Worm (Caenorhabditis elegans) whole organism, L1 larva: ENCODE measurements around the gene qns-1.
A peak's percentile ranks its signal among the peaks of the same experiment; 100 is the strongest.

ENCODE experiments used
- C04F5.9 ChIP-seq: sonication (generic microtip); optimal IDR thresholded peaks from 2 replicates; lab custom pipeline; 2016; ENCODE audit warnings: missing genetic modification characterization, missing compliant biosample characterization
- C16A3.4 ChIP-seq: fragments of 150-350 bp; optimal IDR thresholded peaks from 2 replicates; lab custom pipeline; 2014; ENCODE audit warnings: missing biosample characterization, missing genetic modification characterization
- C34B4.2 ChIP-seq: sonication (generic microtip); optimal IDR thresholded peaks from 2 replicates; lab custom pipeline; 2017; ENCODE audit warnings: mild to moderate bottlenecking, missing genetic modification characterization, missing compliant biosample characterization
- Y116A8C.19 ChIP-seq: sonication (generic microtip); optimal IDR thresholded peaks from 2 replicates; lab custom pipeline; 2016; ENCODE audit warnings: missing compliant biosample characterization, missing genetic modification characterization, borderline replicate concordance
- aha-1 ChIP-seq: fragments of 150-350 bp; optimal IDR thresholded peaks from 2 replicates; lab custom pipeline; 2014; ENCODE audit warnings: missing biosample characterization, missing genetic modification characterization
- alr-1 ChIP-seq: fragments of 200-800 bp; sonication (Bioruptor generic); optimal IDR thresholded peaks from 2 replicates; lab custom pipeline; 2018; ENCODE audit warnings: borderline replicate concordance, mild to moderate bottlenecking, missing genetic modification characterization, missing compliant biosample characterization
- aly-2 ChIP-seq: fragments of 150-350 bp; optimal IDR thresholded peaks from 2 replicates; lab custom pipeline; 2014; ENCODE audit warnings: missing biosample characterization, missing genetic modification characterization
- blmp-1 ChIP-seq: fragments of 150-350 bp; optimal IDR thresholded peaks from 2 replicates; lab custom pipeline; 2014; ENCODE audit warnings: missing biosample characterization, missing genetic modification characterization
- ceh-90 ChIP-seq: sonication (generic microtip); optimal IDR thresholded peaks from 2 replicates; lab custom pipeline; 2016; ENCODE audit warnings: missing genetic modification characterization, missing compliant biosample characterization
- ces-1 ChIP-seq: fragments of 150-350 bp; optimal IDR thresholded peaks from 2 replicates; lab custom pipeline; 2014; ENCODE audit warnings: missing biosample characterization, missing genetic modification reagents, missing genetic modification characterization
- efl-1 ChIP-seq, 4 experiments: fragments of 150-350 bp; optimal IDR thresholded peaks in 3 of 4; peaks in 1 of 4; 1 replicate in 1 of 4; 2 replicates in 3 of 4; lab custom pipeline; 2014; ENCODE audit warnings: missing biosample characterization in 2 of 4, missing genetic modification characterization in 2 of 4, missing genetic modification reagents in 2 of 4
- efl-3 ChIP-seq: fragments of 200-800 bp; sonication (Bioruptor generic); optimal IDR thresholded peaks from 2 replicates; lab custom pipeline; 2018; ENCODE audit warnings: mild to moderate bottlenecking, missing genetic modification characterization, missing compliant biosample characterization
- egl-13 ChIP-seq: sonication (generic microtip); optimal IDR thresholded peaks from 2 replicates; lab custom pipeline; 2016; ENCODE audit warnings: missing genotype, missing genetic modification reagents, missing genetic modification characterization, missing compliant biosample characterization
- egl-27 ChIP-seq, 2 experiments: fragments of 150-350 bp in 1 of 2; sonication (generic microtip); optimal IDR thresholded peaks; 3 replicates each; lab custom pipeline; 2017 to 2018; ENCODE audit warnings: missing biosample characterization in 2 of 2, missing genetic modification characterization in 2 of 2, missing genetic modification reagents in 2 of 2
- elt-3 ChIP-seq, 6 experiments: fragments of 150-350 bp in 1 of 6; sonication (generic microtip); optimal IDR thresholded peaks; 2 replicates each; lab custom pipeline; 2017 to 2018; ENCODE audit warnings: missing biosample characterization in 6 of 6, missing genetic modification characterization in 6 of 6, inconsistent platforms in 1 of 6
- ets-5 ChIP-seq: fragments of 200-800 bp; sonication (Bioruptor generic); IDR thresholded peaks from 2 replicates; pipeline ENCODE4 v1.3.6; 2022; ENCODE audit warnings: missing genetic modification characterization, missing compliant biosample characterization
- fkh-4 ChIP-seq: sonication (generic microtip); optimal IDR thresholded peaks from 2 replicates; lab custom pipeline; 2016; ENCODE audit warnings: missing compliant biosample characterization, missing genetic modification characterization, borderline replicate concordance
- fos-1 ChIP-seq: fragments of 150-350 bp; optimal IDR thresholded peaks from 2 replicates; lab custom pipeline; 2014; ENCODE audit warnings: missing biosample characterization, missing genetic modification characterization
- grh-1 ChIP-seq: fragments of 200-800 bp; sonication (Bioruptor generic); IDR thresholded peaks from 2 replicates; pipeline ENCODE4 v1.3.6; 2022; ENCODE audit warnings: missing genetic modification reagents, missing genetic modification characterization, missing compliant biosample characterization
- hlh-4 ChIP-seq: sonication (generic microtip); optimal IDR thresholded peaks from 2 replicates; lab custom pipeline; 2016; ENCODE audit warnings: mild to moderate bottlenecking, missing genetic modification characterization, missing compliant biosample characterization
- irx-1 ChIP-seq: sonication (generic microtip); optimal IDR thresholded peaks from 2 replicates; lab custom pipeline; 2016; ENCODE audit warnings: missing genetic modification characterization, missing compliant biosample characterization
- isw-1 ChIP-seq: fragments of 200-800 bp; sonication (Bioruptor generic); IDR thresholded peaks from 2 replicates; pipeline ENCODE4 v1.3.6; 2022; ENCODE audit warnings: missing genetic modification characterization, missing compliant biosample characterization
- lin-13 ChIP-seq: fragments of 150-350 bp; optimal IDR thresholded peaks from 2 replicates; lab custom pipeline; 2014; ENCODE audit warnings: missing biosample characterization, missing genetic modification reagents, missing genetic modification characterization
- lin-14 ChIP-seq: fragments of 200-800 bp; sonication (Bioruptor generic); optimal IDR thresholded peaks from 2 replicates; lab custom pipeline; 2018; ENCODE audit warnings: mild to moderate bottlenecking, missing genetic modification characterization, moderate library complexity, missing compliant biosample characterization
- lin-15B ChIP-seq: fragments of 150-350 bp; sonication (generic microtip); optimal IDR thresholded peaks from 3 replicates; lab custom pipeline; 2014; ENCODE audit warnings: missing biosample characterization, missing genetic modification characterization
- lin-39 ChIP-seq: fragments of 150-350 bp; optimal IDR thresholded peaks from 2 replicates; lab custom pipeline; 2014; ENCODE audit warnings: missing biosample characterization, missing genetic modification reagents, missing genetic modification characterization
- lir-3 ChIP-seq: sonication (generic microtip); optimal IDR thresholded peaks from 2 replicates; lab custom pipeline; 2016; ENCODE audit warnings: mild to moderate bottlenecking, missing genetic modification characterization, moderate library complexity, missing compliant biosample characterization; ENCODE audit not compliant: poor library complexity
- mef-2 ChIP-seq: fragments of 150-350 bp; optimal IDR thresholded peaks from 2 replicates; lab custom pipeline; 2014; ENCODE audit warnings: missing biosample characterization, missing genetic modification characterization
- mep-1 ChIP-seq: fragments of 150-350 bp; optimal IDR thresholded peaks from 2 replicates; lab custom pipeline; 2014; ENCODE audit warnings: missing biosample characterization, missing genetic modification characterization
- nhr-11 ChIP-seq: fragments of 150-350 bp; optimal IDR thresholded peaks from 2 replicates; lab custom pipeline; 2014; ENCODE audit warnings: missing biosample characterization, missing genetic modification characterization
- nhr-19 ChIP-seq: fragments of 200-800 bp; sonication (Bioruptor generic); conservative IDR thresholded peaks from 2 replicates; pipeline ENCODE4 v1.3.6; 2022; ENCODE audit warnings: missing genetic modification characterization, missing compliant biosample characterization
- nhr-20 ChIP-seq: sonication (generic microtip); optimal IDR thresholded peaks from 2 replicates; lab custom pipeline; 2016; ENCODE audit warnings: mild to moderate bottlenecking, missing genetic modification characterization, missing compliant biosample characterization
- nhr-237 ChIP-seq: fragments of 150-350 bp; optimal IDR thresholded peaks from 2 replicates; lab custom pipeline; 2014; ENCODE audit warnings: missing biosample characterization, missing genetic modification characterization
- nhr-28 ChIP-seq: fragments of 150-350 bp; optimal IDR thresholded peaks from 2 replicates; lab custom pipeline; 2014; ENCODE audit warnings: missing biosample characterization, missing genetic modification characterization
- nhr-47 ChIP-seq: sonication (generic microtip); optimal IDR thresholded peaks from 2 replicates; lab custom pipeline; 2016; ENCODE audit warnings: mild to moderate bottlenecking, missing genetic modification characterization, moderate library complexity, missing compliant biosample characterization
- nhr-71 ChIP-seq: sonication (generic microtip); optimal IDR thresholded peaks from 2 replicates; lab custom pipeline; 2016; ENCODE audit warnings: mild to moderate bottlenecking, missing genetic modification characterization, moderate library complexity, missing compliant biosample characterization
- nhr-84 ChIP-seq: sonication (generic microtip); optimal IDR thresholded peaks from 2 replicates; lab custom pipeline; 2017; ENCODE audit warnings: missing biosample characterization, missing genetic modification characterization
- pag-3 ChIP-seq: sonication (generic microtip); optimal IDR thresholded peaks from 2 replicates; lab custom pipeline; 2017; ENCODE audit warnings: missing genetic modification characterization, mild to moderate bottlenecking, missing compliant biosample characterization, antibody characterized with exemption, borderline replicate concordance; ENCODE audit not compliant: insufficient read depth
- pqm-1 ChIP-seq: sonication (generic microtip); optimal IDR thresholded peaks from 3 replicates; lab custom pipeline; 2017; ENCODE audit warnings: missing biosample characterization, missing genetic modification characterization
- rnt-1 ChIP-seq: sonication (generic microtip); optimal IDR thresholded peaks from 2 replicates; lab custom pipeline; 2016; ENCODE audit warnings: mild to moderate bottlenecking, missing genetic modification characterization, moderate library complexity, missing compliant biosample characterization
- snpc-4 ChIP-seq: fragments of 150-350 bp; optimal IDR thresholded peaks from 2 replicates; lab custom pipeline; 2014; ENCODE audit warnings: missing biosample characterization, missing genetic modification characterization
- sox-4 ChIP-seq: sonication (generic microtip); optimal IDR thresholded peaks from 2 replicates; lab custom pipeline; 2016; ENCODE audit warnings: missing genetic modification characterization, missing compliant biosample characterization
- sptf-1 ChIP-seq: fragments of 150-350 bp; optimal IDR thresholded peaks from 2 replicates; lab custom pipeline; 2014; ENCODE audit warnings: missing biosample characterization, missing genetic modification characterization
- sup-37 ChIP-seq: fragments of 200-800 bp; sonication (Bioruptor generic); optimal IDR thresholded peaks from 2 replicates; lab custom pipeline; 2018; ENCODE audit warnings: mild to moderate bottlenecking, missing genetic modification characterization, missing compliant biosample characterization
- tbx-2 ChIP-seq: sonication (generic microtip); optimal IDR thresholded peaks from 2 replicates; lab custom pipeline; 2016; ENCODE audit warnings: missing genetic modification characterization, missing compliant biosample characterization
- unc-130 ChIP-seq: fragments of 150-350 bp; optimal IDR thresholded peaks from 2 replicates; lab custom pipeline; 2017; ENCODE audit warnings: missing biosample characterization, missing genetic modification characterization, inconsistent platforms
- unc-30 ChIP-seq: sonication (generic microtip); optimal IDR thresholded peaks from 2 replicates; lab custom pipeline; 2017; ENCODE audit warnings: missing biosample characterization, missing genetic modification characterization
- unc-62 ChIP-seq: fragments of 150-350 bp; optimal IDR thresholded peaks from 2 replicates; lab custom pipeline; 2014; ENCODE audit warnings: missing biosample characterization, missing genetic modification reagents, missing genetic modification characterization
- unc-86 ChIP-seq: sonication (generic microtip); optimal IDR thresholded peaks from 2 replicates; lab custom pipeline; 2016; ENCODE audit warnings: missing genetic modification characterization, missing compliant biosample characterization
- zag-1 ChIP-seq: fragments of 150-350 bp; optimal IDR thresholded peaks from 2 replicates; lab custom pipeline; 2014; ENCODE audit warnings: missing biosample characterization, missing genetic modification characterization
- zip-4 ChIP-seq: fragments of 200-800 bp; sonication (Bioruptor generic); optimal IDR thresholded peaks from 2 replicates; lab custom pipeline; 2018; ENCODE audit warnings: mild to moderate bottlenecking, missing genetic modification characterization, moderate library complexity, missing compliant biosample characterization
- ztf-11 ChIP-seq, 2 experiments: sonication (generic microtip); optimal IDR thresholded peaks; 2 replicates each; lab custom pipeline; 2016 to 2017; ENCODE audit warnings: missing genetic modification characterization in 2 of 2, missing biosample characterization in 1 of 2, missing compliant biosample characterization in 1 of 2
- ztf-4 ChIP-seq: fragments of 150-350 bp; optimal IDR thresholded peaks from 2 replicates; lab custom pipeline; 2014; ENCODE audit warnings: missing biosample characterization, missing genetic modification characterization

qns-1 gene

DNA sequence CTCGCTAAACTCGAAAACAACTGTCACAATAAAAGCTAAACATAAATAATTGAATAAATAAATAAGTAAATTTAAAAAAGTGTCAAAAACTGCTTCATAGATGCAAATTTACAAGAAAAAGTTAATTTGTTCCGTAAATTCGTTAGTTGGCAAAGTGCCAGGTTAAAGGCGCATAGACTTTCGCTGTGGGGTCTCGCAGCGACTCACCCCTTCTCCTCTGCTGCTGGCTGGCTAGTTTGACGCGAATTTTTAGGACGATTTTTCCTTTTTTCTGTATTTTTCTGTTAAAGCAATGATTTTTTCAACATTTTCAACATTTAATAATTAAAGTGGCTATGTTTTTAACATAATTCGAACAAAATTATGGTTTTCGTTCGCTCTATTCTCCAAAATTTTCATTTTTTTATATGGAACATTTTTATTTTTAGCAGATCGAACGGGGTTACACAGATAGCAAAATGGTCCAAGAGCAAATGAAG lies 42.8 kb downstream of the qns-1 start, which contains the start of gene rack-1:
TSS of gene rack-1 (plus strand) at position 429 of the 479 bp plus-strand sequence.
- no peak for TF ChIP-seq unc-62 (GFP tag; lab: Kevin White, UChicago)
- TF ChIP-seq fos-1 (tag; lab: Kevin White, UChicago): no peak
- peak; percentile 74 for TF ChIP-seq nhr-71 (tag; lab: Kevin White, UChicago)
- no peak for TF ChIP-seq hlh-4
- TF ChIP-seq egl-27 (tag; optimal IDR thresholded peaks at IDR 0.05; lab: Kevin White, UChicago): no peak
- no peak for TF ChIP-seq alr-1 (tag; lab: Kevin White, UChicago)
- no peak for TF ChIP-seq ztf-4
- TF ChIP-seq ztf-11 (tag; optimal IDR thresholded peaks at IDR 0.05; lab: Kevin White, UChicago): no peak
- peak; percentile 15 for TF ChIP-seq snpc-4 (tag; lab: Kevin White, UChicago)
- no peak for TF ChIP-seq grh-1 (GFP tag; lab: Robert Waterston, UW)
- TF ChIP-seq aly-2 (tag; lab: Kevin White, UChicago): no peak
- no peak for TF ChIP-seq zag-1 (tag; lab: Kevin White, UChicago)
- no peak for TF ChIP-seq Y116A8C.19 (tag; lab: Kevin White, UChicago)
- no peak for TF ChIP-seq sox-4
- no peak for TF ChIP-seq ceh-90 (tag; lab: Kevin White, UChicago)
- TF ChIP-seq elt-3 (tag; optimal IDR thresholded peaks at IDR 0.05; lab: Kevin White, UChicago): peak in 1 of 6 experiments; percentile 51
- TF ChIP-seq irx-1 (tag; lab: Kevin White, UChicago): peak; percentile 17
- TF ChIP-seq nhr-84 (tag; lab: Kevin White, UChicago): no peak
- no peak for TF ChIP-seq nhr-237 (tag; lab: Kevin White, UChicago)
- no peak for TF ChIP-seq sptf-1 (tag; lab: Kevin White, UChicago)
- TF ChIP-seq nhr-11 (tag; lab: Kevin White, UChicago): no peak
- TF ChIP-seq ces-1 (GFP tag; lab: Kevin White, UChicago): no peak
- TF ChIP-seq lin-14 (GFP tag; lab: Kevin White, UChicago): peak; percentile 71
- peak; percentile 47 for TF ChIP-seq tbx-2 (tag; lab: Kevin White, UChicago)
- peak; percentile 59 for TF ChIP-seq nhr-47 (tag; lab: Kevin White, UChicago)
- TF ChIP-seq lir-3 (tag; lab: Kevin White, UChicago): no peak
- TF ChIP-seq unc-86 (tag; lab: Kevin White, UChicago): no peak
- TF ChIP-seq sup-37 (GFP tag; lab: Kevin White, UChicago): no peak
- peak; percentile 47 for TF ChIP-seq blmp-1 (tag; lab: Kevin White, UChicago)
- peak; percentile 60 for TF ChIP-seq C16A3.4 (tag; lab: Kevin White, UChicago)
- TF ChIP-seq nhr-20: peak; percentile 65
- peak; percentile 7; the same call in 1 of the 2 replicates for TF ChIP-seq isw-1 (GFP tag; lab: Robert Waterston, UW)
- no peak for TF ChIP-seq lin-39
- no peak for TF ChIP-seq efl-3 (GFP tag; lab: Kevin White, UChicago)
- TF ChIP-seq aha-1 (tag; lab: Kevin White, UChicago): no peak
- no peak for TF ChIP-seq C04F5.9 (tag; lab: Kevin White, UChicago)
- no peak for TF ChIP-seq fkh-4
- TF ChIP-seq unc-130 (tag; lab: Kevin White, UChicago): peak; percentile 58
- TF ChIP-seq egl-13 (tag; lab: Kevin White, UChicago): no peak
- no peak for TF ChIP-seq ets-5 (GFP tag; lab: Robert Waterston, UW)
- no peak for TF ChIP-seq zip-4 (GFP tag; lab: Kevin White, UChicago)
- TF ChIP-seq mep-1 (tag; lab: Kevin White, UChicago): peak; percentile 64
- no peak for TF ChIP-seq pag-3 (tag; lab: Kevin White, UChicago)
- no peak for TF ChIP-seq nhr-28
- no peak for TF ChIP-seq pqm-1 (tag; lab: Kevin White, UChicago)
- TF ChIP-seq lin-13 (GFP tag; lab: Kevin White, UChicago): no peak
- no peak for TF ChIP-seq mef-2 (tag; lab: Kevin White, UChicago)
- no peak for TF ChIP-seq unc-30 (tag; lab: Kevin White, UChicago)
- TF ChIP-seq efl-1 (optimal IDR thresholded peaks at IDR 0.05; lab: Kevin White, UChicago): peak; percentile 68 to 72
- TF ChIP-seq efl-1 (GFP tag; optimal IDR thresholded peaks at IDR 0.05 in 1 of 2; lab: Kevin White, UChicago): peak; percentile 65 to 93
- no peak for TF ChIP-seq C34B4.2 (tag; lab: Kevin White, UChicago)
- peak; percentile 31 for TF ChIP-seq lin-15B
- peak; percentile 46 for TF ChIP-seq rnt-1 (tag; lab: Kevin White, UChicago)
- peak; percentile 29; the same call in 1 of the 2 replicates for TF ChIP-seq nhr-19 (GFP tag; lab: Robert Waterston, UW)
